Fruit fly (Drosophila melanogaster) whole organism, embryonic: ENCODE results near the gene Psa.

Source experiments
- Adf1 ChIP-seq: fragments of 200-800 bp; sonication (Bioruptor generic); IDR thresholded peaks from 2 replicates; pipeline ENCODE4 v1.3.6; 2022; ENCODE audit warnings: missing biosample characterization, missing genetic modification characterization
- Atf6 ChIP-seq: fragments of 200-800 bp; sonication (Bioruptor generic); IDR thresholded peaks from 2 replicates; pipeline ENCODE4 v1.3.6; 2022; ENCODE audit warnings: missing biosample characterization, missing genetic modification characterization
- BtbVII ChIP-seq: fragments of 200-800 bp; sonication (Bioruptor generic); optimal IDR thresholded peaks from 3 replicates; lab custom pipeline; 2017; ENCODE audit warnings: missing biosample characterization, mild to moderate bottlenecking, missing genetic modification characterization
- CG10654 ChIP-seq: fragments of 200-800 bp; sonication (Bioruptor generic); optimal IDR thresholded peaks from 2 replicates; lab custom pipeline; 2016; ENCODE audit warnings: missing biosample characterization, missing genetic modification characterization
- CG10959 ChIP-seq: fragments of 200-800 bp; sonication (Bioruptor generic); IDR thresholded peaks from 2 replicates; pipeline ENCODE4 v1.3.6; 2022; ENCODE audit warnings: missing biosample characterization, missing genetic modification characterization
- CG13424 ChIP-seq: fragments of 200-800 bp; sonication (Bioruptor generic); optimal IDR thresholded peaks from 2 replicates; lab custom pipeline; 2019; ENCODE audit warnings: missing biosample characterization, mild to moderate bottlenecking, missing genetic modification characterization, moderate library complexity
- CG14014 ChIP-seq: fragments of 200-800 bp; sonication (Bioruptor generic); IDR thresholded peaks from 2 replicates; pipeline ENCODE4 v1.3.6; 2022; ENCODE audit warnings: missing biosample characterization, missing genetic modification characterization
- CG17359 ChIP-seq: fragments of 200-800 bp; sonication (Bioruptor generic); optimal IDR thresholded peaks from 3 replicates; lab custom pipeline; 2018; ENCODE audit warnings: missing biosample characterization, mild to moderate bottlenecking, missing genetic modification characterization, moderate library complexity
- CG17361 ChIP-seq: fragments of 200-800 bp; sonication (Bioruptor generic); IDR thresholded peaks from 3 replicates; pipeline ENCODE4 v1.3.6; 2022; ENCODE audit warnings: missing biosample characterization, missing genetic modification characterization
- CG31224 ChIP-seq: fragments of 200-800 bp; sonication (Bioruptor generic); IDR thresholded peaks from 2 replicates; pipeline ENCODE4 v1.3.6; 2022; ENCODE audit warnings: missing biosample characterization, missing genetic modification characterization
- CG32532 ChIP-seq: fragments of 200-800 bp; sonication (Bioruptor generic); IDR thresholded peaks from 2 replicates; pipeline ENCODE4 v1.3.6; 2022; ENCODE audit warnings: missing biosample characterization, missing genetic modification characterization
- CG3838 ChIP-seq: fragments of 200-800 bp; sonication (Bioruptor generic); optimal IDR thresholded peaks from 3 replicates; lab custom pipeline; 2016; ENCODE audit warnings: missing biosample characterization, missing genetic modification characterization
- CG4328 ChIP-seq: fragments of 200-800 bp; sonication (Bioruptor generic); optimal IDR thresholded peaks from 3 replicates; lab custom pipeline; 2017; ENCODE audit warnings: missing biosample characterization, missing genetic modification reagents, missing genetic modification characterization
- CG4424 ChIP-seq: fragments of 200-800 bp; sonication (Bioruptor generic); optimal IDR thresholded peaks from 3 replicates; lab custom pipeline; 2016; ENCODE audit warnings: missing biosample characterization, missing genetic modification characterization
- CG5245 ChIP-seq: fragments of 200-800 bp; sonication (Bioruptor generic); optimal IDR thresholded peaks from 3 replicates; lab custom pipeline; 2016; ENCODE audit warnings: missing biosample characterization, missing genetic modification characterization
- CG6654 ChIP-seq: fragments of 200-800 bp; sonication (Bioruptor generic); optimal IDR thresholded peaks from 2 replicates; lab custom pipeline; 2017; ENCODE audit warnings: missing biosample characterization, mild to moderate bottlenecking, missing genetic modification characterization
- CG7372 ChIP-seq: fragments of 200-800 bp; sonication (Bioruptor generic); IDR thresholded peaks from 2 replicates; pipeline ENCODE4 v1.3.6; 2022; ENCODE audit warnings: missing biosample characterization, missing genetic modification characterization
- CG7745 ChIP-seq: fragments of 200-800 bp; sonication (Bioruptor generic); optimal IDR thresholded peaks from 2 replicates; lab custom pipeline; 2018; ENCODE audit warnings: missing biosample characterization, mild to moderate bottlenecking, missing genetic modification characterization, moderate library complexity
- Dek ChIP-seq: fragments of 200-800 bp; sonication (Bioruptor generic); optimal IDR thresholded peaks from 3 replicates; lab custom pipeline; 2019; ENCODE audit warnings: missing biosample characterization, mild to moderate bottlenecking, missing genetic modification characterization, moderate library complexity
- Dip3 ChIP-seq: fragments of 200-800 bp; sonication (Bioruptor generic); optimal IDR thresholded peaks from 3 replicates; lab custom pipeline; 2016; ENCODE audit warnings: missing biosample characterization, missing genetic modification characterization
- Doc3 ChIP-seq: fragments of 200-800 bp; sonication (Bioruptor generic); IDR thresholded peaks from 3 replicates; pipeline ENCODE4 v1.3.6; 2022; ENCODE audit warnings: missing biosample characterization, missing genetic modification characterization; ENCODE audit not compliant: partially characterized antibody
- E2f1 ChIP-seq: fragments of 200-800 bp; sonication (Bioruptor generic); IDR thresholded peaks from 2 replicates; pipeline ENCODE4 v1.3.6; 2022; ENCODE audit warnings: missing biosample characterization, missing genetic modification characterization
- Hr3 ChIP-seq: fragments of 200-800 bp; sonication (Bioruptor generic); optimal IDR thresholded peaks from 3 replicates; lab custom pipeline; 2016; ENCODE audit warnings: missing biosample characterization, missing genetic modification characterization
- MESR4 ChIP-seq: fragments of 200-800 bp; sonication (Bioruptor generic); optimal IDR thresholded peaks from 2 replicates; lab custom pipeline; 2018; ENCODE audit warnings: missing biosample characterization, mild to moderate bottlenecking, missing genetic modification characterization, moderate library complexity
- NC2β ChIP-seq: fragments of 200-800 bp; sonication (Bioruptor generic); optimal IDR thresholded peaks from 2 replicates; lab custom pipeline; 2016; ENCODE audit warnings: missing biosample characterization, missing genetic modification characterization
- Neu2 ChIP-seq: fragments of 200-800 bp; sonication (Bioruptor generic); optimal IDR thresholded peaks from 3 replicates; lab custom pipeline; 2016; ENCODE audit warnings: missing biosample characterization, missing genetic modification characterization, borderline replicate concordance
- Nf-YB ChIP-seq: fragments of 200-800 bp; sonication (Bioruptor generic); optimal IDR thresholded peaks from 3 replicates; lab custom pipeline; 2019; ENCODE audit warnings: missing biosample characterization, mild to moderate bottlenecking, missing genetic modification characterization, moderate library complexity
- Six4 ChIP-seq: fragments of 200-800 bp; sonication (Bioruptor generic); optimal IDR thresholded peaks from 2 replicates; lab custom pipeline; 2016; ENCODE audit warnings: missing biosample characterization, missing genetic modification characterization
- Vsx1 ChIP-seq: fragments of 200-800 bp; sonication (Bioruptor generic); optimal IDR thresholded peaks from 2 replicates; lab custom pipeline; 2017; ENCODE audit warnings: missing biosample characterization, mild to moderate bottlenecking, missing genetic modification characterization, missing genetic modification reagents
- Xbp1 ChIP-seq: fragments of 200-800 bp; sonication (Bioruptor generic); optimal IDR thresholded peaks from 3 replicates; lab custom pipeline; 2016; ENCODE audit warnings: missing biosample characterization, mild to moderate bottlenecking, missing genetic modification characterization
- cas ChIP-seq: fragments of 200-800 bp; sonication (Bioruptor generic); IDR thresholded peaks from 2 replicates; pipeline ENCODE4 v1.3.6; 2022; ENCODE audit warnings: missing biosample characterization, missing genetic modification characterization
- fd96Cb ChIP-seq: fragments of 200-800 bp; sonication (Bioruptor generic); optimal IDR thresholded peaks from 2 replicates; lab custom pipeline; 2018; ENCODE audit warnings: missing biosample characterization, mild to moderate bottlenecking, missing genetic modification characterization, moderate library complexity
- ftz-f1 ChIP-seq: fragments of 200-800 bp; sonication (Bioruptor generic); optimal IDR thresholded peaks from 2 replicates; lab custom pipeline; 2016; ENCODE audit warnings: missing biosample characterization, missing genetic modification characterization
- lilli ChIP-seq: fragments of 200-800 bp; sonication (Bioruptor generic); optimal IDR thresholded peaks from 3 replicates; lab custom pipeline; 2016; ENCODE audit warnings: missing biosample characterization, missing genetic modification characterization
- lmd ChIP-seq: fragments of 200-800 bp; sonication (Bioruptor generic); IDR thresholded peaks from 2 replicates; pipeline ENCODE4 v1.3.6; 2022; ENCODE audit warnings: missing biosample characterization, missing genetic modification characterization
- nmo ChIP-seq: fragments of 200-800 bp; sonication (Bioruptor generic); optimal IDR thresholded peaks from 2 replicates; lab custom pipeline; 2018; ENCODE audit warnings: missing biosample characterization, mild to moderate bottlenecking, missing genetic modification characterization, moderate library complexity
- oc ChIP-seq: fragments of 200-800 bp; sonication (Bioruptor generic); optimal IDR thresholded peaks from 2 replicates; lab custom pipeline; 2018; ENCODE audit warnings: missing biosample characterization, mild to moderate bottlenecking, missing genetic modification characterization, moderate library complexity
- pb ChIP-seq: fragments of 200-800 bp; sonication (Bioruptor generic); optimal IDR thresholded peaks from 3 replicates; lab custom pipeline; 2016; ENCODE audit warnings: missing biosample characterization, missing genetic modification characterization
- prd ChIP-seq, 3 experiments: fragments of >200 bp in 2 of 3; fragments of 200-800 bp in 1 of 3; sonication (Bioruptor generic) in 1 of 3; optimal IDR thresholded peaks in 2 of 3; IDR thresholded peaks in 1 of 3; 2 replicates in 2 of 3; 3 replicates in 1 of 3; pipeline versions ENCODE4 v1.3.6 to Lab custom; 2017 to 2022; ENCODE audit warnings: missing biosample characterization in 1 of 3, missing genetic modification characterization in 1 of 3
- pros ChIP-seq: fragments of 200-800 bp; sonication (Bioruptor generic); optimal IDR thresholded peaks from 3 replicates; lab custom pipeline; 2019; ENCODE audit warnings: missing biosample characterization, mild to moderate bottlenecking, missing genetic modification characterization, moderate library complexity
- row ChIP-seq: fragments of 200-800 bp; sonication (Bioruptor generic); IDR thresholded peaks from 3 replicates; pipeline ENCODE4 v1.3.6; 2022; ENCODE audit warnings: missing biosample characterization, missing genetic modification characterization
- sens-2 ChIP-seq: fragments of 200-800 bp; sonication (Bioruptor generic); IDR thresholded peaks from 2 replicates; pipeline ENCODE4 v1.3.6; 2022; ENCODE audit warnings: missing biosample characterization, missing genetic modification characterization
- seq ChIP-seq: fragments of 200-800 bp; sonication (Bioruptor generic); IDR thresholded peaks from 2 replicates; pipeline ENCODE4 v1.3.6; 2022; ENCODE audit warnings: missing biosample characterization, missing genetic modification characterization
- slbo ChIP-seq: fragments of 200-800 bp; sonication (Bioruptor generic); IDR thresholded peaks from 2 replicates; pipeline ENCODE4 v1.3.6; 2022; ENCODE audit warnings: missing biosample characterization, missing genetic modification characterization
- slou ChIP-seq: fragments of 200-800 bp; sonication (Bioruptor generic); optimal IDR thresholded peaks from 3 replicates; lab custom pipeline; 2016; ENCODE audit warnings: missing biosample characterization, missing genetic modification characterization
- tgo ChIP-seq: fragments of 200-800 bp; sonication (Bioruptor generic); IDR thresholded peaks from 3 replicates; pipeline ENCODE4 v1.3.6; 2022; ENCODE audit warnings: missing biosample characterization, missing genetic modification characterization
- tin ChIP-seq: fragments of 200-800 bp; sonication (Bioruptor generic); optimal IDR thresholded peaks from 3 replicates; lab custom pipeline; 2016; ENCODE audit warnings: missing biosample characterization, missing genetic modification characterization
- zen ChIP-seq: fragments of 200-800 bp; sonication (Bioruptor generic); optimal IDR thresholded peaks from 3 replicates; lab custom pipeline; 2018; ENCODE audit warnings: missing biosample characterization, mild to moderate bottlenecking, missing genetic modification characterization, moderate library complexity
- zfh2 ChIP-seq: fragments of 200-800 bp; sonication (Bioruptor generic); optimal IDR thresholded peaks from 2 replicates; lab custom pipeline; 2016; ENCODE audit warnings: missing biosample characterization, missing genetic modification characterization

The Psa gene

DNA sequence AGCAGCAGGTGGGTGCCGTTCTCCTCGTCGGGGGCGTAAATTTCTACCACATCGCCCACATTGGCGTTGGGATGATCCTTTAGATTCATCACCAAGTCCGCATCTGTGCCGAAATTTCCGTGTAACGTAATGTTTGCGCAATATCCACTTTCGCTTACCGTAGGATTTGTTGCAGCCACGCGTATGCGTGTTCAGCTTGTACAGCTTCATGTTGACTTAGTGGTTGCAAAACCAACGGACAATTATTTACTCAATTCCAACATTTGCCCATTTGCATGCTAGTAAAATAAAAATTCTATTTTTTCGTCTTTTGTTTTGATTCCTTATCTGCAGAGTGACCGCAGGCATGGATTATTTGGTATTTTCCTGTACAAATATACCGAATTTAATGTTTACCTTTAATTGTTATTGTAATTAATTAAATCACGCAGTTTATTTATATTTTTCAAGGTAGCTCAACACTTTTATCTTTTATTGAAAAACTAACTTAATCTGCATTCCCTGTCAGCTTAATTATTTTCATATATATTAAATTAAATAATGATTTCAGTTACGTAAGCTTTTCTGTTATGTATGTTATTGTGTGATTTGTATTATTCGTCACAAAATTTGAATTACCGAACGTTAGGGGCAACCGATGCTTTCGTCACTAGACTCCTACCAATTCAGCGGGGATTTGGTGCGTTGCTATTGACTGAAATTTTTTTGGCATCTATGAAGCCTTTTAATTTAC is 31.2 kb downstream of the Psa start, which contains the start of gene Iml1:
TSS of gene Iml1 (minus strand) at position 336 of the 733 bp plus-strand sequence.
- TF ChIP-seq zfh2 (GFP tag; lab: Kevin White, UChicago) (peak; percentile 56), CG31224 (0 out of 2 replicates have a peak, but pooled peaks have one; percentile 23), CG10959 (GFP tag; lab: Robert Waterston, UW) (no peak), CG4328 (GFP tag; lab: Kevin White, UChicago) (no peak), lilli (no peak), CG13424 (tag; lab: Kevin White, UChicago) (peak; percentile 30), seq (GFP tag; lab: Robert Waterston, UW) (no peak), Vsx1 (no peak), pros (GFP tag; lab: Kevin White, UChicago) (no peak), NC2β (no peak), Atf6 (peak; percentile 33; the same call in 1 of the 2 replicates), CG14014 (GFP tag; lab: Robert Waterston, UW) (peak; percentile 39; the same call in 1 of the 2 replicates), Adf1 (GFP tag; lab: Robert Waterston, UW) (no peak), prd (optimal IDR thresholded peaks at IDR 0.05; lab: Kevin White, UChicago) (no peak), prd (GFP tag; IDR thresholded peaks at IDR 0.05; lab: Robert Waterston, UW) (peak; percentile 78), MESR4 (peak; percentile 40), nmo (GFP tag; lab: Kevin White, UChicago) (peak; percentile 71), CG10654 (peak; percentile 35), slbo (GFP tag; lab: Robert Waterston, UW) (peak; percentile 77), Dip3 (peak; percentile 12), CG17359 (tag; lab: Kevin White, UChicago) (no peak), tgo (peak; percentile 47; the same call in 2 of the 3 replicates), Neu2 (GFP tag; lab: Kevin White, UChicago) (no peak), sens-2 (GFP tag; lab: Robert Waterston, UW) (no peak), Dek (tag; lab: Kevin White, UChicago) (no peak), tin (peak; percentile 28), fd96Cb (tag; lab: Kevin White, UChicago) (peak; percentile 6), CG32532 (peak; percentile 71), pb (GFP tag; lab: Kevin White, UChicago) (no peak), CG7745 (peak; percentile 60), cas (GFP tag; lab: Robert Waterston, UW) (no peak), Xbp1 (GFP tag; lab: Kevin White, UChicago) (peak; percentile 43), oc (tag; lab: Kevin White, UChicago) (no peak), Six4 (GFP tag; lab: Kevin White, UChicago) (peak; percentile 29), CG17361 (GFP tag; lab: Robert Waterston, UW) (no peak; the same call in 2 of the 3 replicates), E2f1 (GFP tag; lab: Robert Waterston, UW) (0 out of 2 replicates have a peak, but pooled peaks have one; percentile 20), CG4424 (GFP tag; lab: Kevin White, UChicago) (peak; percentile 61), ftz-f1 (GFP tag; lab: Kevin White, UChicago) (no peak), Hr3 (peak; percentile 26), CG6654 (GFP tag; lab: Kevin White, UChicago) (no peak), Doc3 (GFP tag; lab: Robert Waterston, UW) (no peak), CG5245 (GFP tag; lab: Kevin White, UChicago) (no peak), zen (tag; lab: Kevin White, UChicago) (peak; percentile 45), CG7372 (peak; percentile 20; the same call in 1 of the 2 replicates), Nf-YB (no peak), BtbVII (GFP tag; lab: Kevin White, UChicago) (no peak), lmd (GFP tag; lab: Robert Waterston, UW) (peak; percentile 63; the same call in 1 of the 2 replicates), CG3838 (no peak), slou (GFP tag; lab: Kevin White, UChicago) (peak; percentile 28), row (GFP tag; lab: Robert Waterston, UW) (peak; percentile 83)
